Worm (Caenorhabditis elegans) whole organism, mixed stage, embryonic: ENCODE data around the gene F32H5.4.
A peak's percentile ranks its signal among the peaks of the same experiment; 100 is the strongest.

Experiments used
- M03D4.4 ChIP-seq: sonication (generic microtip); optimal IDR thresholded peaks from 2 replicates; lab custom pipeline; 2017; ENCODE audit warnings: mild to moderate bottlenecking, missing genetic modification characterization, missing compliant biosample characterization
- bed-3 ChIP-seq: fragments of 200-800 bp; sonication (Bioruptor generic); optimal IDR thresholded peaks from 3 replicates; lab custom pipeline; 2018; ENCODE audit warnings: mild to moderate bottlenecking, missing genetic modification characterization, moderate library complexity, missing compliant biosample characterization
- ceh-43 ChIP-seq: fragments of 200-800 bp; sonication (Bioruptor generic); optimal IDR thresholded peaks from 2 replicates; lab custom pipeline; 2018; ENCODE audit warnings: mild to moderate bottlenecking, missing genetic modification characterization, moderate library complexity, missing compliant biosample characterization
- ceh-83 ChIP-seq: fragments of 200-800 bp; sonication (Bioruptor generic); optimal IDR thresholded peaks from 2 replicates; lab custom pipeline; 2018; ENCODE audit warnings: mild to moderate bottlenecking, missing genetic modification characterization, missing compliant biosample characterization
- cnd-1 ChIP-seq: fragments of 200-800 bp; sonication (Bioruptor generic); optimal IDR thresholded peaks from 2 replicates; lab custom pipeline; 2018; ENCODE audit warnings: mild to moderate bottlenecking, missing genetic modification characterization, missing compliant biosample characterization
- drap-1 ChIP-seq: fragments of 200-800 bp; sonication (Bioruptor generic); optimal IDR thresholded peaks from 3 replicates; lab custom pipeline; 2018; ENCODE audit warnings: mild to moderate bottlenecking, missing genetic modification characterization, missing compliant biosample characterization
- elt-1 ChIP-seq: sonication (generic microtip); optimal IDR thresholded peaks from 2 replicates; lab custom pipeline; 2017; ENCODE audit warnings: missing genetic modification characterization, mild to moderate bottlenecking, missing compliant biosample characterization, antibody characterized with exemption, moderate library complexity, borderline replicate concordance; ENCODE audit not compliant: insufficient read depth
- elt-3 ChIP-seq: fragments of 150-350 bp; optimal IDR thresholded peaks from 2 replicates; lab custom pipeline; 2014; ENCODE audit warnings: missing biosample characterization, missing genetic modification characterization
- flh-1 ChIP-seq: fragments of 200-800 bp; sonication (Bioruptor generic); optimal IDR thresholded peaks from 2 replicates; lab custom pipeline; 2018; ENCODE audit warnings: mild to moderate bottlenecking, missing genetic modification characterization, moderate library complexity, missing compliant biosample characterization
- ham-2 ChIP-seq: fragments of 200-800 bp; sonication (Bioruptor generic); optimal IDR thresholded peaks from 2 replicates; lab custom pipeline; 2018; ENCODE audit warnings: mild to moderate bottlenecking, missing genetic modification characterization, missing compliant biosample characterization
- hlh-1 ChIP-seq: fragments of 150-350 bp; optimal IDR thresholded peaks from 2 replicates; lab custom pipeline; 2014; ENCODE audit warnings: missing biosample characterization, missing genetic modification reagents, missing genetic modification characterization
- lin-13 ChIP-seq: fragments of 150-350 bp; optimal IDR thresholded peaks from 2 replicates; lab custom pipeline; 2014; ENCODE audit warnings: missing biosample characterization, missing genetic modification characterization
- lin-32 ChIP-seq: fragments of 200-800 bp; sonication (Bioruptor generic); optimal IDR thresholded peaks from 2 replicates; lab custom pipeline; 2018; ENCODE audit warnings: mild to moderate bottlenecking, missing genetic modification characterization, missing compliant biosample characterization
- lsy-2 ChIP-seq: fragments of 150-350 bp; optimal IDR thresholded peaks from 2 replicates; lab custom pipeline; 2014; ENCODE audit warnings: missing biosample characterization, missing genetic modification characterization
- mab-5 ChIP-seq: fragments of 150-350 bp; optimal IDR thresholded peaks from 2 replicates; lab custom pipeline; 2014; ENCODE audit warnings: missing biosample characterization, missing genetic modification characterization
- mep-1 ChIP-seq: fragments of 150-350 bp; optimal IDR thresholded peaks from 2 replicates; lab custom pipeline; 2017; ENCODE audit warnings: missing biosample characterization, missing genetic modification reagents, missing genetic modification characterization, inconsistent platforms
- mls-2 ChIP-seq: sonication (generic microtip); optimal IDR thresholded peaks from 2 replicates; lab custom pipeline; 2016; ENCODE audit warnings: mild to moderate bottlenecking, missing genetic modification characterization, moderate library complexity, missing compliant biosample characterization
- nhr-12 ChIP-seq: fragments of 150-350 bp; optimal IDR thresholded peaks from 2 replicates; lab custom pipeline; 2014; ENCODE audit warnings: missing biosample characterization, missing genetic modification characterization
- nhr-237 ChIP-seq: fragments of 150-350 bp; optimal IDR thresholded peaks from 2 replicates; lab custom pipeline; 2014; ENCODE audit warnings: missing biosample characterization, missing genetic modification characterization
- nhr-28 ChIP-seq: fragments of 150-350 bp; optimal IDR thresholded peaks from 2 replicates; lab custom pipeline; 2014; ENCODE audit warnings: missing biosample characterization, missing genetic modification characterization
- nhr-76 ChIP-seq: sonication (generic microtip); optimal IDR thresholded peaks from 2 replicates; lab custom pipeline; 2017; ENCODE audit warnings: missing biosample characterization, missing genetic modification characterization
- pha-4 ChIP-seq: fragments of 150-350 bp; optimal IDR thresholded peaks from 2 replicates; lab custom pipeline; 2018; ENCODE audit warnings: missing biosample characterization, missing genetic modification reagents, missing genetic modification characterization
- sem-2 ChIP-seq: fragments of 200-800 bp; sonication (Bioruptor generic); optimal IDR thresholded peaks from 2 replicates; lab custom pipeline; 2018; ENCODE audit warnings: mild to moderate bottlenecking, missing genetic modification characterization, missing compliant biosample characterization
- snpc-4 ChIP-seq: fragments of 150-350 bp; optimal IDR thresholded peaks from 2 replicates; lab custom pipeline; 2014; ENCODE audit warnings: missing biosample characterization, missing genetic modification characterization
- sptf-1 ChIP-seq: sonication (generic microtip); optimal IDR thresholded peaks from 2 replicates; lab custom pipeline; 2017; ENCODE audit warnings: mild to moderate bottlenecking, missing genetic modification characterization, moderate library complexity, missing compliant biosample characterization
- tbx-8 ChIP-seq: fragments of 200-800 bp; sonication (Bioruptor generic); optimal IDR thresholded peaks from 2 replicates; lab custom pipeline; 2018; ENCODE audit warnings: mild to moderate bottlenecking, missing genetic modification characterization, moderate library complexity, missing compliant biosample characterization
- unc-120 ChIP-seq: sonication (generic microtip); optimal IDR thresholded peaks from 2 replicates; lab custom pipeline; 2017; ENCODE audit warnings: missing genetic modification characterization, missing compliant biosample characterization; ENCODE audit not compliant: poor library complexity, severe bottlenecking
- unc-62 ChIP-seq: fragments of 150-350 bp; optimal IDR thresholded peaks from 2 replicates; lab custom pipeline; 2014; ENCODE audit warnings: missing biosample characterization, missing genetic modification reagents, missing genetic modification characterization
- zip-8 ChIP-seq: fragments of 150-350 bp; optimal IDR thresholded peaks from 2 replicates; lab custom pipeline; 2014; ENCODE audit warnings: missing biosample characterization, missing genetic modification characterization

Gene F32H5.4

ce11 chrV:13350302-13350701 lies 10.1 kb upstream of the F32H5.4 start:
- no peak for TF ChIP-seq mls-2 (tag; lab: Kevin White, UChicago)
- TF ChIP-seq bed-3, result no peak
- TF ChIP-seq drap-1 (GFP tag; lab: Kevin White, UChicago), result no peak
- TF ChIP-seq pha-4 (tag; lab: Kevin White, UChicago), result no peak
- TF ChIP-seq unc-120 (tag; lab: Kevin White, UChicago), result no peak
- TF ChIP-seq elt-3 (tag; lab: Kevin White, UChicago), result no peak
- no peak for TF ChIP-seq sem-2 (GFP tag; lab: Kevin White, UChicago)
- TF ChIP-seq nhr-12, result no peak
- TF ChIP-seq lin-13 (tag; lab: Kevin White, UChicago), result no peak
- TF ChIP-seq ceh-83 (GFP tag; lab: Kevin White, UChicago), result no peak
- no peak for TF ChIP-seq nhr-237 (tag; lab: Kevin White, UChicago)
- no peak for TF ChIP-seq lin-32 (GFP tag; lab: Kevin White, UChicago)
- no peak for TF ChIP-seq cnd-1 (tag; lab: Kevin White, UChicago)
- no peak for TF ChIP-seq sptf-1 (tag; lab: Kevin White, UChicago)

- TF ChIP-seq unc-62 (GFP tag; lab: Kevin White, UChicago), result peak; percentile 9
- no peak for TF ChIP-seq flh-1
Measured at ce11 chrV:13351773-13352172, 8.6 kb upstream of the F32H5.4 start.

- TF ChIP-seq elt-3 (tag; lab: Kevin White, UChicago) (no peak), lin-13 (tag; lab: Kevin White, UChicago) (no peak), nhr-76 (tag; lab: Kevin White, UChicago) (no peak), unc-62 (GFP tag; lab: Kevin White, UChicago) (no peak), hlh-1 (tag; lab: Kevin White, UChicago) (no peak), sem-2 (GFP tag; lab: Kevin White, UChicago) (no peak), pha-4 (tag; lab: Kevin White, UChicago) (no peak), ceh-43 (no peak), sptf-1 (tag; lab: Kevin White, UChicago) (no peak), elt-1 (tag; lab: Kevin White, UChicago) (no peak), ceh-83 (GFP tag; lab: Kevin White, UChicago) (no peak), M03D4.4 (tag; lab: Kevin White, UChicago) (no peak)
- TF ChIP-seq, all 35 proteins: peak for 0
Measured at ce11 chrV:13352415-13352814, 7.9 kb upstream of the F32H5.4 start.

ce11 chrV:13356210-13356609 lies 4.1 kb upstream of the F32H5.4 start:
- TF ChIP-seq sem-2 (GFP tag; lab: Kevin White, UChicago) (no peak), elt-3 (tag; lab: Kevin White, UChicago) (no peak), mab-5 (tag; lab: Kevin White, UChicago) (no peak), mls-2 (tag; lab: Kevin White, UChicago) (no peak), mep-1 (tag; lab: Kevin White, UChicago) (no peak), ceh-83 (GFP tag; lab: Kevin White, UChicago) (no peak), snpc-4 (tag; lab: Kevin White, UChicago) (no peak), ham-2 (no peak), hlh-1 (tag; lab: Kevin White, UChicago) (no peak), nhr-237 (tag; lab: Kevin White, UChicago) (no peak)

ce11 chrV:13357652-13358281 lies 2.6 kb upstream of the F32H5.4 start, which contains the start of gene F32H5.1:
Gene F32H5.1, minus strand, starts transcription at chrV:13358037.
- TF ChIP-seq tbx-8 (GFP tag; lab: Kevin White, UChicago) (no peak), elt-3 (tag; lab: Kevin White, UChicago) (no peak), lsy-2 (no peak), flh-1 (no peak), nhr-28 (no peak), unc-120 (tag; lab: Kevin White, UChicago) (no peak), lin-13 (tag; lab: Kevin White, UChicago) (no peak), zip-8 (tag; lab: Kevin White, UChicago) (no peak), hlh-1 (tag; lab: Kevin White, UChicago) (no peak), mep-1 (tag; lab: Kevin White, UChicago) (no peak), bed-3 (no peak), mls-2 (tag; lab: Kevin White, UChicago) (no peak), nhr-12 (no peak)
- TF ChIP-seq, all 35 proteins: peak for 0
